Worm (Caenorhabditis elegans) whole organism, mixed stage, embryonic: ENCODE measurements around the gene lsy-27.

ENCODE experiments used
- lsy-2 ChIP-seq: fragments of 150-350 bp; optimal IDR thresholded peaks from 2 replicates; lab custom pipeline; 2014; ENCODE audit warnings: missing biosample characterization, missing genetic modification characterization
- pha-4 ChIP-seq: fragments of 150-350 bp; optimal IDR thresholded peaks from 2 replicates; lab custom pipeline; 2018; ENCODE audit warnings: missing biosample characterization, missing genetic modification reagents, missing genetic modification characterization

ce11 chrV:17312386-17312785 lies 37.6 kb downstream of the lsy-27 start, which contains the start of gene Y61B8B.3:
- TF ChIP-seq lsy-2 (no peak), pha-4 (no peak)
